Worm (Caenorhabditis elegans) whole organism, L1 larva: ENCODE measurements around the gene R11G1.1.

Experiments
- C34B4.2 ChIP-seq: sonication (generic microtip); optimal IDR thresholded peaks from 2 replicates; lab custom pipeline; 2017; ENCODE audit warnings: mild to moderate bottlenecking, missing genetic modification characterization, missing compliant biosample characterization
- aha-1 ChIP-seq: fragments of 150-350 bp; optimal IDR thresholded peaks from 2 replicates; lab custom pipeline; 2014; ENCODE audit warnings: missing biosample characterization, missing genetic modification characterization
- ama-1 ChIP-seq: fragments of 150-350 bp; optimal IDR thresholded peaks from 2 replicates; lab custom pipeline; 2014
- blmp-1 ChIP-seq: fragments of 150-350 bp; optimal IDR thresholded peaks from 2 replicates; lab custom pipeline; 2014; ENCODE audit warnings: missing biosample characterization, missing genetic modification characterization
- egl-27 ChIP-seq, 2 experiments: fragments of 150-350 bp in 1 of 2; sonication (generic microtip); optimal IDR thresholded peaks; 3 replicates each; lab custom pipeline; 2017 to 2018; ENCODE audit warnings: missing biosample characterization in 2 of 2, missing genetic modification characterization in 2 of 2, missing genetic modification reagents in 2 of 2
- fkh-10 ChIP-seq: sonication (generic microtip); optimal IDR thresholded peaks from 2 replicates; lab custom pipeline; 2017; ENCODE audit warnings: missing biosample characterization, missing genetic modification reagents, missing genetic modification characterization
- fos-1 ChIP-seq: fragments of 150-350 bp; optimal IDR thresholded peaks from 2 replicates; lab custom pipeline; 2014; ENCODE audit warnings: missing biosample characterization, missing genetic modification characterization
- lin-13 ChIP-seq: fragments of 150-350 bp; optimal IDR thresholded peaks from 2 replicates; lab custom pipeline; 2014; ENCODE audit warnings: missing biosample characterization, missing genetic modification reagents, missing genetic modification characterization
- nhr-12 ChIP-seq: sonication (generic microtip); optimal IDR thresholded peaks from 2 replicates; lab custom pipeline; 2017; ENCODE audit warnings: missing biosample characterization, missing genetic modification characterization
- nhr-90 ChIP-seq: sonication (generic microtip); optimal IDR thresholded peaks from 2 replicates; lab custom pipeline; 2016; ENCODE audit warnings: mild to moderate bottlenecking, missing genetic modification characterization, missing compliant biosample characterization; ENCODE audit not compliant: poor library complexity
- snpc-4 ChIP-seq: fragments of 150-350 bp; optimal IDR thresholded peaks from 2 replicates; lab custom pipeline; 2014; ENCODE audit warnings: missing biosample characterization, missing genetic modification characterization
- unc-62 ChIP-seq: fragments of 150-350 bp; optimal IDR thresholded peaks from 2 replicates; lab custom pipeline; 2014; ENCODE audit warnings: missing biosample characterization, missing genetic modification reagents, missing genetic modification characterization
- zip-4 ChIP-seq: fragments of 200-800 bp; sonication (Bioruptor generic); optimal IDR thresholded peaks from 2 replicates; lab custom pipeline; 2018; ENCODE audit warnings: mild to moderate bottlenecking, missing genetic modification characterization, moderate library complexity, missing compliant biosample characterization
- ztf-4 ChIP-seq: fragments of 150-350 bp; optimal IDR thresholded peaks from 2 replicates; lab custom pipeline; 2014; ENCODE audit warnings: missing biosample characterization, missing genetic modification characterization

- TF ChIP-seq fos-1 (tag; lab: Kevin White, UChicago): no peak
- no peak for TF ChIP-seq fkh-10 (GFP tag; lab: Kevin White, UChicago)
- TF ChIP-seq aha-1 (tag; lab: Kevin White, UChicago): no peak
- TF ChIP-seq snpc-4: no peak
- no peak for TF ChIP-seq zip-4
- TF ChIP-seq unc-62 (GFP tag; lab: Kevin White, UChicago): no peak
- no peak for TF ChIP-seq ama-1 (lab: Kevin White, UChicago)
- no peak for TF ChIP-seq egl-27 (tag; optimal IDR thresholded peaks at IDR 0.05; lab: Kevin White, UChicago)
- TF ChIP-seq ztf-4 (tag; lab: Kevin White, UChicago): no peak
- TF ChIP-seq C34B4.2: no peak
- no peak for TF ChIP-seq lin-13 (GFP tag; lab: Kevin White, UChicago)
- no peak for TF ChIP-seq nhr-90 (tag; lab: Kevin White, UChicago)
- no peak for TF ChIP-seq nhr-12 (tag; lab: Kevin White, UChicago)
- TF ChIP-seq blmp-1 (tag; lab: Kevin White, UChicago): no peak
Observed at ce11 chrX:3696603-3697002, 37.3 kb downstream of the R11G1.1 start, which contains the start of gene C01C4.3.
